Worm (Caenorhabditis elegans) whole organism, L4 larva: ENCODE data around the gene Y94H6A.12.

Experiments used
- R02D3.7 ChIP-seq: fragments of 150-350 bp; sonication (generic microtip); optimal IDR thresholded peaks from 3 replicates; lab custom pipeline; 2014; ENCODE audit warnings: missing biosample characterization, missing genetic modification characterization
- egl-27 ChIP-seq: sonication (generic microtip); optimal IDR thresholded peaks from 3 replicates; lab custom pipeline; 2017; ENCODE audit warnings: missing biosample characterization, missing genetic modification reagents, missing genetic modification characterization
- fkh-10 ChIP-seq: fragments of 150-350 bp; optimal IDR thresholded peaks from 2 replicates; lab custom pipeline; 2014; ENCODE audit warnings: missing biosample characterization, missing genetic modification reagents, missing genetic modification characterization
- nhr-102 ChIP-seq: sonication (generic microtip); optimal IDR thresholded peaks from 2 replicates; lab custom pipeline; 2016; ENCODE audit warnings: mild to moderate bottlenecking, missing genetic modification characterization, moderate library complexity, missing compliant biosample characterization
- nhr-11 ChIP-seq: fragments of 150-350 bp; optimal IDR thresholded peaks from 2 replicates; lab custom pipeline; 2014; ENCODE audit warnings: missing biosample characterization, missing genetic modification characterization
- nhr-28 ChIP-seq: fragments of 150-350 bp; optimal IDR thresholded peaks from 2 replicates; lab custom pipeline; 2014; ENCODE audit warnings: missing biosample characterization, missing genetic modification characterization
- nhr-76 ChIP-seq: fragments of 150-350 bp; optimal IDR thresholded peaks from 2 replicates; lab custom pipeline; 2014; ENCODE audit warnings: missing biosample characterization, missing genetic modification characterization
- php-3 ChIP-seq: fragments of 200-800 bp; sonication (Bioruptor generic); IDR thresholded peaks from 2 replicates; pipeline ENCODE4 v1.3.6; 2022; ENCODE audit warnings: missing genetic modification reagents, missing genetic modification characterization, missing compliant biosample characterization
- zip-11 ChIP-seq: fragments of 200-800 bp; sonication (Bioruptor generic); IDR thresholded peaks from 2 replicates; pipeline ENCODE4 v1.3.6; 2022; ENCODE audit warnings: missing genetic modification characterization, missing compliant biosample characterization
- ztf-11 ChIP-seq: fragments of 150-350 bp; optimal IDR thresholded peaks from 2 replicates; lab custom pipeline; 2014; ENCODE audit warnings: missing biosample characterization, missing genetic modification characterization

ce11 chrIV:2677687-2678086 is 35.1 kb downstream of the Y94H6A.12 start:
- TF ChIP-seq nhr-102 (tag; lab: Kevin White, UChicago): no peak
- no peak for TF ChIP-seq fkh-10
- no peak for TF ChIP-seq nhr-11
- no peak for TF ChIP-seq php-3 (GFP tag; lab: Robert Waterston, UW)
- TF ChIP-seq egl-27 (tag; lab: Kevin White, UChicago): no peak
- TF ChIP-seq ztf-11 (tag; lab: Kevin White, UChicago): no peak
- TF ChIP-seq R02D3.7 (tag; lab: Kevin White, UChicago): no peak
- no peak for TF ChIP-seq zip-11
- no peak for TF ChIP-seq nhr-76
- TF ChIP-seq nhr-28 (tag; lab: Kevin White, UChicago): no peak
